Worm (Caenorhabditis elegans) whole organism, L3 larva: Measurements from ENCODE around the gene gcst-1.

Experiments
- lin-15B ChIP-seq: fragments of 150-350 bp; optimal IDR thresholded peaks from 2 replicates; lab custom pipeline; 2014; ENCODE audit warnings: missing biosample characterization, missing genetic modification characterization
- nfya-1 ChIP-seq: sonication (generic microtip); optimal IDR thresholded peaks from 2 replicates; lab custom pipeline; 2017; ENCODE audit warnings: missing genetic modification characterization, mild to moderate bottlenecking, missing compliant biosample characterization, antibody characterized with exemption, moderate library complexity; ENCODE audit not compliant: insufficient read depth
- unc-62 ChIP-seq: fragments of 150-350 bp; sonication (generic microtip); optimal IDR thresholded peaks from 4 replicates; lab custom pipeline; 2014; ENCODE audit warnings: missing biosample characterization, missing genetic modification reagents, missing genetic modification characterization
- zag-1 ChIP-seq: fragments of 150-350 bp; optimal IDR thresholded peaks from 2 replicates; lab custom pipeline; 2014; ENCODE audit warnings: missing biosample characterization, missing genetic modification characterization

- TF ChIP-seq zag-1 (no peak), unc-62 (GFP tag; lab: Kevin White, UChicago) (no peak), lin-15B (no peak), nfya-1 (no peak)
Observed at ce11 chrV:5677947-5678346, 34.8 kb upstream of the gcst-1 start.
